Worm (Caenorhabditis elegans) whole organism, L3 larva: ENCODE results near the gene mip-1.

Experiments
- ZK546.5 ChIP-seq: sonication (generic microtip); optimal IDR thresholded peaks from 2 replicates; lab custom pipeline; 2017; ENCODE audit warnings: missing biosample characterization, missing genetic modification characterization
- aly-2 ChIP-seq: fragments of 150-350 bp; optimal IDR thresholded peaks from 2 replicates; lab custom pipeline; 2014; ENCODE audit warnings: missing biosample characterization, missing genetic modification characterization
- ama-1 ChIP-seq: fragments of 150-350 bp; optimal IDR thresholded peaks from 2 replicates; lab custom pipeline; 2018
- ceh-82 ChIP-seq: fragments of 150-350 bp; optimal IDR thresholded peaks from 2 replicates; lab custom pipeline; 2014; ENCODE audit warnings: missing biosample characterization, missing genetic modification characterization
- ceh-9 ChIP-seq: sonication (generic microtip); optimal IDR thresholded peaks from 2 replicates; lab custom pipeline; 2018; ENCODE audit warnings: missing biosample characterization, missing genetic modification characterization
- daf-12 ChIP-seq: fragments of 150-350 bp; optimal IDR thresholded peaks from 2 replicates; lab custom pipeline; 2014; ENCODE audit warnings: missing biosample characterization, missing genetic modification reagents, missing genetic modification characterization
- egl-27 ChIP-seq: sonication (generic microtip); optimal IDR thresholded peaks from 4 replicates; lab custom pipeline; 2017; ENCODE audit warnings: missing biosample characterization, missing genetic modification reagents, missing genetic modification characterization
- elt-1 ChIP-seq: fragments of 150-350 bp; optimal IDR thresholded peaks from 2 replicates; lab custom pipeline; 2014; ENCODE audit warnings: missing biosample characterization, missing genetic modification characterization
- elt-3 ChIP-seq, 3 experiments: fragments of 150-350 bp in 1 of 3; sonication (generic microtip) in 2 of 3; optimal IDR thresholded peaks; 2 replicates in 2 of 3; 4 replicates in 1 of 3; lab custom pipeline; 2014 to 2017; ENCODE audit warnings: missing biosample characterization in 3 of 3, missing genetic modification characterization in 3 of 3
- eor-1 ChIP-seq, 2 experiments: fragments of 150-350 bp; optimal IDR thresholded peaks; 2 replicates each; lab custom pipeline; 2014 to 2018; ENCODE audit warnings: missing biosample characterization in 2 of 2, missing genetic modification characterization in 2 of 2
- fkh-10 ChIP-seq: sonication (generic microtip); optimal IDR thresholded peaks from 2 replicates; lab custom pipeline; 2017; ENCODE audit warnings: missing biosample characterization, missing genetic modification reagents, missing genetic modification characterization
- fkh-2 ChIP-seq: fragments of 150-350 bp; optimal IDR thresholded peaks from 2 replicates; lab custom pipeline; 2014; ENCODE audit warnings: missing biosample characterization, missing genetic modification reagents, missing genetic modification characterization
- fos-1 ChIP-seq: fragments of 150-350 bp; optimal IDR thresholded peaks from 2 replicates; lab custom pipeline; 2014; ENCODE audit warnings: missing biosample characterization, missing genetic modification characterization
- hmg-11 ChIP-seq: sonication (generic microtip); optimal IDR thresholded peaks from 2 replicates; lab custom pipeline; 2016; ENCODE audit warnings: missing genetic modification characterization, missing compliant biosample characterization
- lin-15B ChIP-seq: fragments of 150-350 bp; optimal IDR thresholded peaks from 2 replicates; lab custom pipeline; 2014; ENCODE audit warnings: missing biosample characterization, missing genetic modification characterization
- lin-39 ChIP-seq: fragments of 150-350 bp; optimal IDR thresholded peaks from 2 replicates; lab custom pipeline; 2018; ENCODE audit warnings: missing biosample characterization, missing genetic modification reagents, missing genetic modification characterization
- lsy-12 ChIP-seq: sonication (generic microtip); optimal IDR thresholded peaks from 2 replicates; lab custom pipeline; 2016; ENCODE audit warnings: mild to moderate bottlenecking, missing genetic modification characterization, missing compliant biosample characterization
- mdl-1 ChIP-seq: fragments of 150-350 bp; optimal IDR thresholded peaks from 2 replicates; lab custom pipeline; 2014; ENCODE audit warnings: missing biosample characterization, missing genetic modification characterization
- mml-1 ChIP-seq: fragments of 150-350 bp; sonication (generic microtip); optimal IDR thresholded peaks from 3 replicates; lab custom pipeline; 2014; ENCODE audit warnings: missing biosample characterization, missing genetic modification characterization
- nfya-1 ChIP-seq: sonication (generic microtip); optimal IDR thresholded peaks from 2 replicates; lab custom pipeline; 2017; ENCODE audit warnings: missing genetic modification characterization, mild to moderate bottlenecking, missing compliant biosample characterization, antibody characterized with exemption, moderate library complexity; ENCODE audit not compliant: insufficient read depth
- nhr-11 ChIP-seq: fragments of 150-350 bp; optimal IDR thresholded peaks from 2 replicates; lab custom pipeline; 2014; ENCODE audit warnings: missing biosample characterization, missing genetic modification characterization
- nhr-12 ChIP-seq: fragments of 150-350 bp; optimal IDR thresholded peaks from 2 replicates; lab custom pipeline; 2014; ENCODE audit warnings: missing biosample characterization, missing genetic modification characterization
- nhr-23 ChIP-seq: fragments of 150-350 bp; optimal IDR thresholded peaks from 2 replicates; lab custom pipeline; 2014; ENCODE audit warnings: missing biosample characterization, missing genetic modification reagents, missing genetic modification characterization
- nhr-237 ChIP-seq: fragments of 150-350 bp; optimal IDR thresholded peaks from 2 replicates; lab custom pipeline; 2014; ENCODE audit warnings: missing biosample characterization, missing genetic modification characterization
- nhr-43 ChIP-seq: sonication (generic microtip); optimal IDR thresholded peaks from 2 replicates; lab custom pipeline; 2016; ENCODE audit warnings: mild to moderate bottlenecking, missing genetic modification characterization, missing compliant biosample characterization; ENCODE audit not compliant: poor library complexity, severe bottlenecking
- nhr-67 ChIP-seq: fragments of 150-350 bp; optimal IDR thresholded peaks from 2 replicates; lab custom pipeline; 2014; ENCODE audit warnings: missing biosample characterization, missing genetic modification characterization
- nhr-76 ChIP-seq: fragments of 150-350 bp; sonication (generic microtip); optimal IDR thresholded peaks from 5 replicates; lab custom pipeline; 2014; ENCODE audit warnings: missing biosample characterization, missing genetic modification characterization
- nhr-77 ChIP-seq: fragments of 150-350 bp; optimal IDR thresholded peaks from 2 replicates; lab custom pipeline; 2014; ENCODE audit warnings: missing biosample characterization, missing genetic modification characterization
- pqm-1 ChIP-seq: fragments of 150-350 bp; optimal IDR thresholded peaks from 2 replicates; lab custom pipeline; 2017; ENCODE audit warnings: missing biosample characterization, missing genetic modification characterization, inconsistent platforms
- sea-2 ChIP-seq: fragments of 150-350 bp; sonication (generic microtip); optimal IDR thresholded peaks from 4 replicates; lab custom pipeline; 2014; ENCODE audit warnings: missing biosample characterization, missing genetic modification reagents, missing genetic modification characterization
- skn-1 ChIP-seq: fragments of 150-350 bp; optimal IDR thresholded peaks from 2 replicates; lab custom pipeline; 2014; ENCODE audit warnings: missing biosample characterization, missing genetic modification characterization
- snpc-4 ChIP-seq: fragments of 150-350 bp; optimal IDR thresholded peaks from 2 replicates; lab custom pipeline; 2014; ENCODE audit warnings: missing biosample characterization, missing genetic modification characterization
- tbx-2 ChIP-seq: sonication (generic microtip); optimal IDR thresholded peaks from 2 replicates; lab custom pipeline; 2016; ENCODE audit warnings: mild to moderate bottlenecking, missing genetic modification characterization, missing compliant biosample characterization
- unc-62 ChIP-seq: fragments of 150-350 bp; sonication (generic microtip); optimal IDR thresholded peaks from 4 replicates; lab custom pipeline; 2014; ENCODE audit warnings: missing biosample characterization, missing genetic modification reagents, missing genetic modification characterization
- zag-1 ChIP-seq: fragments of 150-350 bp; optimal IDR thresholded peaks from 2 replicates; lab custom pipeline; 2014; ENCODE audit warnings: missing biosample characterization, missing genetic modification characterization
- ztf-11 ChIP-seq: fragments of 150-350 bp; optimal IDR thresholded peaks from 2 replicates; lab custom pipeline; 2014; ENCODE audit warnings: missing biosample characterization, missing genetic modification characterization
- ztf-4 ChIP-seq: fragments of 150-350 bp; optimal IDR thresholded peaks from 2 replicates; lab custom pipeline; 2014; ENCODE audit warnings: missing biosample characterization, missing genetic modification characterization

The mip-1 gene

DNA sequence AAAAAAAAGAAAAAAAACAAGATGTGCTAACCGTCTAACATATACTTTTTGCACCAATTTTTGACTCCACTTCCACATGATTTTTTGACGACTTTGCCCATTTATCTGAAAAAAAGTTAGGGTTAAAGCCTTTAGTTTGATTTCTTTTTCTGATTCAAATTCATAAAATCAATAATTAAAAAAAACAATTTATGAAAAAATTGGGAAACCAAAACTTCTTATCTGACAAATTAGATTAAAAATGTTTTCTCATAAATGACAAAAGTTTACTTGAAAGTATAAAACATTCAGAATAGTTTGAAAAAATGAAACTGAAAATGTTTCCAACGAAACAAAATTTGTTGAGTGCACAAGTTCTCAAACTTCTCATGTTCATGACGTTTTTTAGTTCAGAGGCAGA lies 27.0 kb downstream of the mip-1 start, which contains the start of gene F26A1.7:
F26A1.7 (minus strand) TSS at position 101 of the 400 bp plus-strand sequence.
- no peak for TF ChIP-seq egl-27 (tag; lab: Kevin White, UChicago)
- TF ChIP-seq nhr-43: no peak
- no peak for TF ChIP-seq elt-3 (tag; optimal IDR thresholded peaks at IDR 0.05; lab: Kevin White, UChicago)
- no peak for TF ChIP-seq nhr-12 (tag; lab: Kevin White, UChicago)
- TF ChIP-seq aly-2 (tag; lab: Kevin White, UChicago): no peak

DNA sequence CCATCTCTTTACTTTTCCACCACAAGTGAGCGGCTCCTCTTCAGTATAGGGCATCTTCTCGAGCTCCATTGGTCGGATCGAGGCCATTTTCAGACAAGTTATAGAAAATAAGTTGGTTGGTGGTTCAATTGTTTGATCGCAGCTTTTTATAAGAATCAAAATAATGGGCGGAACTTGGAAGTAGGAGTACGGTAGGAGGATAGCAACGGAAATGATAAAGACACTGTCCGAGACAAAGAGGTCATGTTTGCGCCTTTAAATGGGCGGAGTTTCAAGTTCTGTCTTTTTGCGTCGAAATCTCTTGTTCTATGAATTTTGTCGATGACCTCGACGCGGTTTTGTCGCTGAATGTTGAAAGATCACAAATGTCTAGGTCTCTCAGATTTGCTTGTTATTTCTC lies 29.3 kb downstream of the mip-1 start, which contains the start of gene F26A1.8:
F26A1.8 (minus strand) TSS at position 101 of the 400 bp plus-strand sequence.
- no peak for TF ChIP-seq lsy-12 (tag; lab: Kevin White, UChicago)
- no peak for TF ChIP-seq nhr-23
- TF ChIP-seq ztf-11: no peak
- no peak for TF ChIP-seq daf-12 (tag; lab: Kevin White, UChicago)
- no peak for TF ChIP-seq ceh-82
- no peak for TF ChIP-seq aly-2 (tag; lab: Kevin White, UChicago)

DNA sequence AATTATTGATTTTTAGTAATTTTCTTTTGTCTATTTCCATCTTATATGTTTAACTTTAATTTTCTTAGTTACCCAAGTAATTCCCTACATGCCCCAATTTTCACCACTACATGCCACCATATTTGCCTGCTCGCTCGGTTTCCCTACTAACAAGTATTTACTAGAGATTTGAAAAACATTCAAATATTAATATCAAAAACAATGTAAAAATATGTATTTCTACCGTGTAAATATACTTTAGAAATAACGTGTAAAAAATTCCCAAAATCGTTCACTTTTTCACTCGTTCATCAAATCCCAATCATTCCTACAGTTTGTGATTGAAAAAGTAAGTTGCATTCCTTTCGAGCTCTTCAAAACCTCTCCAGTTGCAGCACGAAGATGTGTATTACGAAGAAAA lies 33.7 kb downstream of the mip-1 start, which contains the start of gene F26A1.3:
F26A1.3 (plus strand) TSS at position 301 of the 400 bp plus-strand sequence.
- no peak for TF ChIP-seq unc-62 (GFP tag; lab: Kevin White, UChicago)
- no peak for TF ChIP-seq nhr-11
- TF ChIP-seq daf-12 (tag; lab: Kevin White, UChicago): no peak
- TF ChIP-seq pqm-1 (tag; lab: Kevin White, UChicago): no peak
- TF ChIP-seq fkh-10 (GFP tag; lab: Kevin White, UChicago): no peak
- TF ChIP-seq tbx-2 (tag; lab: Kevin White, UChicago): no peak
- no peak for TF ChIP-seq elt-3 (tag; optimal IDR thresholded peaks at IDR 0.05; lab: Kevin White, UChicago)
- no peak for TF ChIP-seq snpc-4 (tag; lab: Kevin White, UChicago)
- no peak for TF ChIP-seq fos-1 (tag; lab: Kevin White, UChicago)
- TF ChIP-seq fkh-2 (tag; lab: Kevin White, UChicago): no peak
- no peak for TF ChIP-seq ZK546.5
- TF ChIP-seq ztf-4 (tag; lab: Kevin White, UChicago): no peak

DNA sequence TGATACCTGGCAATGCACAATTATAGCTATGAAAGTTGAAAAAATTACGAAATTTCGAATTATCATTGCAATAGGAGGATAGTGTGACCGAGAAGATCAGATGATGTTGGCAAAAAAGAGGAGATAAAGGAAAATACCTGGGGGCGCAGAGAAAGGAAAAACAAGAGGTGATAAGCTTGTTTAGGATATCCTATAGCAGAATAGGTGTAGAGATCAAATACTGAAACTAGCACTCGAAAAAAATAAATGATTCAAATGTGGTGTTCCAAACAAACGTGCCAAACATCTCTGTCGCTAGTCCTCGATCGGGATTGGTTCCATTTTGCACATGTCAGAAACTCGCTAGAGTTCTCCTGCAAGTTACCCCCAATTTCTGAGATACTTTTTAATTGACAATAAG lies 36.6 kb downstream of the mip-1 start, which contains the start of gene F26A1.9:
F26A1.9 (minus strand) TSS at position 101 of the 400 bp plus-strand sequence.
- no peak for TF ChIP-seq aly-2 (tag; lab: Kevin White, UChicago)
- TF ChIP-seq mml-1 (tag; lab: Kevin White, UChicago): no peak
- no peak for TF ChIP-seq nhr-77 (tag; lab: Kevin White, UChicago)
- TF ChIP-seq skn-1 (tag; lab: Kevin White, UChicago): no peak
- TF ChIP-seq tbx-2 (tag; lab: Kevin White, UChicago): no peak
- TF ChIP-seq elt-1 (tag; lab: Kevin White, UChicago): no peak
- no peak for TF ChIP-seq zag-1 (tag; lab: Kevin White, UChicago)
- no peak for TF ChIP-seq nhr-11
- TF ChIP-seq ceh-82: no peak
- TF ChIP-seq ztf-11: no peak
- TF ChIP-seq mdl-1 (tag; lab: Kevin White, UChicago): no peak
- TF ChIP-seq egl-27 (tag; lab: Kevin White, UChicago): no peak
- no peak for TF ChIP-seq lsy-12 (tag; lab: Kevin White, UChicago)
- no peak for TF ChIP-seq eor-1 (tag; optimal IDR thresholded peaks at IDR 0.05; lab: Kevin White, UChicago)
- TF ChIP-seq lin-39 (tag; lab: Kevin White, UChicago): no peak
- TF ChIP-seq pqm-1 (tag; lab: Kevin White, UChicago): no peak
- no peak for TF ChIP-seq ZK546.5
- no peak for TF ChIP-seq lin-15B (tag; lab: Kevin White, UChicago)
- TF ChIP-seq, all 47 proteins: peak for 0

DNA sequence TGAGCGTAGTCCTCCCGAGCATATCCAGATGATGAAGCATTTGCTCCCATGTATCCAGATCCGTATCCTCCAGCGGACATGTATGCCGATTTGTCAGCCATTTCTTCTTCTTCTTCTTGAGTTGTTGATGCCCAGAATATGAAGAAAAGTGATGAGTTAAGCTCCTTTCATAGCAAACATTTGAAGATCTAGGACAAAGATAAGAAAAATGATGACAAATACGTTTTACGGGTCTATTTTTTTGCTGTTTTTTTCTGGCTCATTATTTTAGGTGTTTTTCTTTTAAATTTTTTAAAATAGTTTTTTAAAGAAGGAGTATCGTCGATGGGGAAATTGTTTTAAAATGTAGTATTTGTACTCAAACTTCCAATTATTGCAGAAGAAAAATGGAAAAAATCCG lies 37.3 kb downstream of the mip-1 start, which contains the start of gene nspd-9:
nspd-9 (minus strand) TSS at position 101 of the 400 bp plus-strand sequence.
- TF ChIP-seq sea-2 (no peak), mdl-1 (tag; lab: Kevin White, UChicago) (no peak), eor-1 (tag; optimal IDR thresholded peaks at IDR 0.05; lab: Kevin White, UChicago) (no peak), zag-1 (tag; lab: Kevin White, UChicago) (no peak), nhr-67 (tag; lab: Kevin White, UChicago) (no peak), elt-1 (tag; lab: Kevin White, UChicago) (no peak), fkh-10 (GFP tag; lab: Kevin White, UChicago) (no peak), ama-1 (lab: Kevin White, UChicago) (no peak), nhr-77 (tag; lab: Kevin White, UChicago) (no peak), egl-27 (tag; lab: Kevin White, UChicago) (no peak), ztf-4 (tag; lab: Kevin White, UChicago) (no peak), nhr-76 (no peak), aly-2 (tag; lab: Kevin White, UChicago) (no peak), ceh-82 (no peak), hmg-11 (tag; lab: Kevin White, UChicago) (no peak), nhr-237 (no peak), ceh-9 (tag; lab: Kevin White, UChicago) (no peak), nfya-1 (tag; lab: Kevin White, UChicago) (no peak), pqm-1 (tag; lab: Kevin White, UChicago) (no peak)
- TF ChIP-seq, all 47 proteins: peak for 0
